Worm (Caenorhabditis elegans) whole organism, young adult: ENCODE results near the gene T01G6.1.

Experiments
- ZK185.1 ChIP-seq: sonication (generic microtip); optimal IDR thresholded peaks from 2 replicates; lab custom pipeline; 2016; ENCODE audit warnings: mild to moderate bottlenecking, missing genetic modification characterization, missing compliant biosample characterization; ENCODE audit not compliant: poor library complexity, severe bottlenecking
- bed-1 ChIP-seq: fragments of 200-800 bp; sonication (Bioruptor generic); IDR thresholded peaks from 2 replicates; pipeline ENCODE4 v1.3.6; 2022; ENCODE audit warnings: missing genetic modification reagents, missing genetic modification characterization, missing compliant biosample characterization
- dox-1 ChIP-seq: fragments of 200-800 bp; sonication (Bioruptor generic); IDR thresholded peaks from 2 replicates; pipeline ENCODE4 v1.3.6; 2022; ENCODE audit warnings: missing genetic modification reagents, missing genetic modification characterization, missing compliant biosample characterization
- egrh-3 ChIP-seq: fragments of 200-800 bp; sonication (Bioruptor generic); IDR thresholded peaks from 2 replicates; pipeline ENCODE4 v1.3.6; 2022; ENCODE audit warnings: missing genetic modification reagents, missing genetic modification characterization, missing compliant biosample characterization
- gei-17 ChIP-seq: fragments of 200-800 bp; sonication (Bioruptor generic); optimal IDR thresholded peaks from 2 replicates; lab custom pipeline; 2018; ENCODE audit warnings: mild to moderate bottlenecking, missing genetic modification characterization, missing compliant biosample characterization
- rec-8 ChIP-seq, 2 experiments: sonication (generic microtip); optimal IDR thresholded peaks; 2 replicates each; lab custom pipeline; 2016; ENCODE audit warnings: mild to moderate bottlenecking in 2 of 2, missing genetic modification characterization in 2 of 2, missing genetic modification reagents in 2 of 2, missing genotype in 2 of 2, missing biosample characterization in 1 of 2, missing compliant biosample characterization in 1 of 2, moderate library complexity in 1 of 2
- sea-2 ChIP-seq: fragments of 200-800 bp; sonication (Bioruptor generic); IDR thresholded peaks from 2 replicates; pipeline ENCODE4 v1.3.6; 2022; ENCODE audit warnings: missing genetic modification characterization, missing compliant biosample characterization
- zim-3 ChIP-seq: sonication (generic microtip); optimal IDR thresholded peaks from 2 replicates; lab custom pipeline; 2017; ENCODE audit warnings: mild to moderate bottlenecking, missing genetic modification characterization, moderate library complexity, missing compliant biosample characterization

T01G6.1 gene

DNA sequence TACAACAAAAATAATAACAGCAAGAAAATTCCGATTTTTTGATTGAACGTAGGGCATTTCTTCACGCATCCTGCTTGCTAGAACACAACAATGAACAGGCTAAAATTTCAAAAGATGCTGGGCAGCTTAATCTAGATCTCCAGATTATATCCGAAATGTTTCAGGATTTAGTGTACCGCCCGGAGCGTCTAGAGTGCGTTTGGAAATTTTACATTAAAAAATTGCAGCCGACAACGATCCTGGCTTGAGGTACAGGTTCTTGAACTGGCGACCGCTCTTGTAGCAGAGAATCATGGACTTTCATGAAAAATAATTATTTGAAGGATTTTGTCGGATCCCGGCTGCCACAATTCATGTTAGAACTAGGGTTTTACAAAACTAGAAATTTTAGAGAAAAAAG lies 50.5 kb downstream of the T01G6.1 start, which contains the start of gene C14C6.6:
C14C6.6 (minus strand) TSS at position 101 of the 400 bp plus-strand sequence.
- no peak for TF ChIP-seq bed-1 (GFP tag; lab: Robert Waterston, UW)
- no peak for TF ChIP-seq zim-3 (tag; lab: Kevin White, UChicago)
- no peak for TF ChIP-seq sea-2 (GFP tag; lab: Robert Waterston, UW)
- no peak for TF ChIP-seq gei-17 (GFP tag; lab: Kevin White, UChicago)
- TF ChIP-seq dox-1 (GFP tag; lab: Robert Waterston, UW): no peak
- TF ChIP-seq ZK185.1 (tag; lab: Kevin White, UChicago): no peak
- TF ChIP-seq egrh-3 (GFP tag; lab: Robert Waterston, UW): no peak
- no peak for TF ChIP-seq rec-8 (tag; optimal IDR thresholded peaks at IDR 0.05; lab: Kevin White, UChicago)
